Fruit fly (Drosophila melanogaster): ENCODE measurements around the gene Ald1.

Gene Ald1

DNA sequence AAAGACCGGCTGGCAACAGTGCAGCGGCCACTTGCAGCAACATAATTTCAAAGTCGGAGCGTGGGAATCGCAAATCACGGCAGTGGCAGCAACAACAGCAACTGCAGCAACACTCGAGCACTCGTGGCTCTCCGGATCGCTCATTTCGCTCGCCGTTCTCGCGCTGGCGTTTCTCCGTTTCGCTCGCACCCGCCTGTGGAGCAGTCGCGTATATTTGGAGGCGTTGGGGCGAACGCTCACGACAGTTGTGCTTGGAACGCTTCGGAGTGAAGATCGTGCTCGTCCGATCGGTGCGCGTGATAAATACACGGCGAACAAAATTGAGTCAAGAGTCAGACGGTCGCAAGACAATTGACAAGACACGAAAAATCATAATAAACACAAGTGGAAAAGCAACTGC lies 31.4 kb downstream of the Ald1 start, which contains the start of gene CG12290 (continued):
- peak; percentile 46 for TF ChIP-seq CG1832 (GFP tag; optimal IDR thresholded peaks at IDR 0.05)
- peak; percentile 6 for TF ChIP-seq CG9727 (GFP tag; optimal IDR thresholded peaks at IDR 0.05)
- TF ChIP-seq stc (GFP tag; IDR thresholded peaks at IDR 0.05), result peak; percentile 47; the same call in 1 of the 2 replicates
- peak; percentile 39; the same call in 1 of the 3 replicates for TF ChIP-seq dysf (GFP tag; IDR thresholded peaks at IDR 0.05)
- no peak for TF ChIP-seq usp (GFP tag; optimal IDR thresholded peaks at IDR 0.05)
- TF ChIP-seq Sin3A (optimal IDR thresholded peaks at IDR 0.05), result no peak
- TF ChIP-seq nerfin-2 (GFP tag; IDR thresholded peaks at IDR 0.05; ENCODE audit: partially characterized antibody), result no peak
- peak; percentile 60 for TF ChIP-seq Rfx (GFP tag; IDR thresholded peaks at IDR 0.05)
- TF ChIP-seq CG17361 (GFP tag; IDR thresholded peaks at IDR 0.05), result 0 out of 3 replicates have a peak, but pooled peaks have one; percentile 11
- no peak for TF ChIP-seq peb (GFP tag; IDR thresholded peaks at IDR 0.05)
- TF ChIP-seq CG7357 (GFP tag; IDR thresholded peaks at IDR 0.05), result 0 out of 3 replicates have a peak, but pooled peaks have one; percentile 29
- TF ChIP-seq unc-4 (GFP tag; IDR thresholded peaks at IDR 0.05; ENCODE audit: partially characterized antibody), result peak; percentile 53
- no peak for TF ChIP-seq toy (GFP tag; IDR thresholded peaks at IDR 0.05)
- TF ChIP-seq CG2199 (GFP tag; IDR thresholded peaks at IDR 0.05), result no peak
- TF ChIP-seq HLH4C (GFP tag; IDR thresholded peaks at IDR 0.05; ENCODE audit: partially characterized antibody), result peak; percentile 21; the same call in 2 of the 3 replicates
- no peak for TF ChIP-seq CG6765 (GFP tag; optimal IDR thresholded peaks at IDR 0.05)
- peak; percentile 51 for TF ChIP-seq nom (GFP tag; optimal IDR thresholded peaks at IDR 0.05)
- TF ChIP-seq CG17385 (GFP tag; optimal IDR thresholded peaks at IDR 0.05), result peak; percentile 54
- no peak for TF ChIP-seq CG9797 (GFP tag; optimal IDR thresholded peaks at IDR 0.05)
- TF ChIP-seq sna (GFP tag; IDR thresholded peaks at IDR 0.05; ENCODE audit: partially characterized antibody), result peak; percentile 29
- no peak for TF ChIP-seq Chrac-16 (GFP tag; optimal IDR thresholded peaks at IDR 0.05)
- 0 out of 2 replicates have a peak, but pooled peaks have one; percentile 38 for TF ChIP-seq gsb (GFP tag; IDR thresholded peaks at IDR 0.05)
- no peak for TF ChIP-seq cas (GFP tag; IDR thresholded peaks at IDR 0.05)
- TF ChIP-seq tio (GFP tag; optimal IDR thresholded peaks at IDR 0.05), result no peak
- TF ChIP-seq bab2 (GFP tag; optimal IDR thresholded peaks at IDR 0.05), result no peak
- peak; percentile 25 for TF ChIP-seq dmrt99B (tag; optimal IDR thresholded peaks at IDR 0.05)
- no peak for TF ChIP-seq BEAF-32 (GFP tag; optimal IDR thresholded peaks at IDR 0.05)
- TF ChIP-seq D19B (GFP tag; optimal IDR thresholded peaks at IDR 0.05), result no peak
- no peak for TF ChIP-seq aop (GFP tag; IDR thresholded peaks at IDR 0.05)
- TF ChIP-seq Bgb (GFP tag; IDR thresholded peaks at IDR 0.05; ENCODE audit: partially characterized antibody), result peak; percentile 44; the same call in 1 of the 2 replicates
- no peak for TF ChIP-seq Nf-YC (tag; optimal IDR thresholded peaks at IDR 0.05)
- peak; percentile 27 for TF ChIP-seq sd (tag; optimal IDR thresholded peaks at IDR 0.05)
- no peak for TF ChIP-seq prd (optimal IDR thresholded peaks at IDR 0.05)
- TF ChIP-seq prd (GFP tag; IDR thresholded peaks at IDR 0.05), result 0 out of 3 replicates have a peak, but pooled peaks have one; percentile 32
- TF ChIP-seq CG42726 (GFP tag; IDR thresholded peaks at IDR 0.05; ENCODE audit: partially characterized antibody), result peak; percentile 48; the same call in 1 of the 2 replicates
- TF ChIP-seq Awh (GFP tag; IDR thresholded peaks at IDR 0.05), result 0 out of 2 replicates have a peak, but pooled peaks have one; percentile 13
- no peak for TF ChIP-seq pho (GFP tag; optimal IDR thresholded peaks at IDR 0.05)
- no peak for TF ChIP-seq CG6272 (GFP tag; IDR thresholded peaks at IDR 0.05)
- TF ChIP-seq pan (optimal IDR thresholded peaks at IDR 0.05), result no peak
- TF ChIP-seq pan (GFP tag; optimal IDR thresholded peaks at IDR 0.05 in 1 of 2, IDR thresholded peaks at IDR 0.05 in 1 of 2), result peak in 1 of 2 experiments; percentile 25
- TF ChIP-seq CG16779 (GFP tag; IDR thresholded peaks at IDR 0.05), result no peak
- TF ChIP-seq CG11723 (GFP tag; optimal IDR thresholded peaks at IDR 0.05), result no peak
- no peak for TF ChIP-seq CG9609 (GFP tag; optimal IDR thresholded peaks at IDR 0.05)
- TF ChIP-seq CkIIα-i1 (GFP tag; IDR thresholded peaks at IDR 0.05), result no peak
- TF ChIP-seq sr (GFP tag; IDR thresholded peaks at IDR 0.05), result peak; percentile 62; the same call in 1 of the 3 replicates
- TF ChIP-seq inv (GFP tag; IDR thresholded peaks at IDR 0.05; ENCODE audit: partially characterized antibody), result peak; percentile 13; the same call in 1 of the 2 replicates
- TF ChIP-seq Hmr (GFP tag; optimal IDR thresholded peaks at IDR 0.05), result peak; percentile 34
- TF ChIP-seq CG43689 (GFP tag; IDR thresholded peaks at IDR 0.05), result no peak
- TF ChIP-seq pb (GFP tag; optimal IDR thresholded peaks at IDR 0.05), result peak; percentile 2
- no peak for TF ChIP-seq CG18764 (GFP tag; optimal IDR thresholded peaks at IDR 0.05)
- TF ChIP-seq B-H2 (GFP tag; optimal IDR thresholded peaks at IDR 0.05), result peak; percentile 29
